Fruit fly (Drosophila melanogaster) whole organism, embryonic: ENCODE data around the gene LanB1.

Source experiments
- Atf3 ChIP-seq: fragments of 200-800 bp; sonication (Bioruptor generic); optimal IDR thresholded peaks from 3 replicates; lab custom pipeline; 2016; ENCODE audit warnings: missing biosample characterization, missing genetic modification characterization
- CG10147 ChIP-seq: fragments of 200-800 bp; sonication (Bioruptor generic); optimal IDR thresholded peaks from 2 replicates; lab custom pipeline; 2019; ENCODE audit warnings: missing biosample characterization, mild to moderate bottlenecking, missing genetic modification characterization, moderate library complexity
- CG10543 ChIP-seq: fragments of 200-800 bp; sonication (Bioruptor generic); optimal IDR thresholded peaks from 3 replicates; lab custom pipeline; 2017; ENCODE audit warnings: missing biosample characterization, mild to moderate bottlenecking, missing genetic modification characterization, moderate library complexity
- CG10979 ChIP-seq: fragments of 200-800 bp; sonication (Bioruptor generic); optimal IDR thresholded peaks from 2 replicates; lab custom pipeline; 2018; ENCODE audit warnings: missing biosample characterization, mild to moderate bottlenecking, missing genetic modification characterization, moderate library complexity
- CG12236 ChIP-seq: fragments of 200-800 bp; sonication (Bioruptor generic); optimal IDR thresholded peaks from 2 replicates; lab custom pipeline; 2016; ENCODE audit warnings: missing biosample characterization, missing genetic modification characterization
- CG12942 ChIP-seq: fragments of 200-800 bp; sonication (Bioruptor generic); optimal IDR thresholded peaks from 3 replicates; lab custom pipeline; 2016; ENCODE audit warnings: missing biosample characterization, missing genetic modification characterization
- CG1529 ChIP-seq: fragments of 200-800 bp; sonication (Bioruptor generic); optimal IDR thresholded peaks from 3 replicates; lab custom pipeline; 2018; ENCODE audit warnings: missing biosample characterization, missing genetic modification characterization
- CG15479 ChIP-seq: fragments of 200-800 bp; sonication (Bioruptor generic); optimal IDR thresholded peaks from 3 replicates; lab custom pipeline; 2019; ENCODE audit warnings: missing biosample characterization, mild to moderate bottlenecking, missing genetic modification characterization, moderate library complexity
- CG2199 ChIP-seq: fragments of 200-800 bp; sonication (Bioruptor generic); IDR thresholded peaks from 3 replicates; pipeline ENCODE4 v1.3.6; 2022; ENCODE audit warnings: missing biosample characterization, missing genetic modification characterization
- CG2889 ChIP-seq: fragments of 200-800 bp; sonication (Bioruptor generic); IDR thresholded peaks from 3 replicates; pipeline ENCODE4 v1.3.6; 2022; ENCODE audit warnings: missing biosample characterization, missing genetic modification characterization
- CG30431 ChIP-seq: fragments of 200-800 bp; sonication (Bioruptor generic); optimal IDR thresholded peaks from 2 replicates; lab custom pipeline; 2017; ENCODE audit warnings: missing biosample characterization, missing genetic modification characterization
- CG31441 ChIP-seq: fragments of 200-800 bp; sonication (Bioruptor generic); IDR thresholded peaks from 2 replicates; pipeline ENCODE4 v1.3.6; 2022; ENCODE audit warnings: missing biosample characterization, missing genetic modification characterization
- CG32767 ChIP-seq: fragments of 200-800 bp; sonication (Bioruptor generic); IDR thresholded peaks from 2 replicates; pipeline ENCODE4 v1.3.6; 2022; ENCODE audit warnings: missing biosample characterization, missing genetic modification characterization
- CG33213 ChIP-seq: fragments of 200-800 bp; sonication (Bioruptor generic); optimal IDR thresholded peaks from 3 replicates; lab custom pipeline; 2016; ENCODE audit warnings: missing biosample characterization, missing genetic modification characterization
- CG34376 ChIP-seq: fragments of 200-800 bp; sonication (Bioruptor generic); optimal IDR thresholded peaks from 2 replicates; lab custom pipeline; 2018; ENCODE audit warnings: missing biosample characterization, mild to moderate bottlenecking, missing genetic modification characterization
- CG3726 ChIP-seq: fragments of 200-800 bp; sonication (Bioruptor generic); IDR thresholded peaks from 3 replicates; pipeline ENCODE4, ENCODE4 v1.3.6; 2022; ENCODE audit warnings: missing biosample characterization, missing genetic modification characterization
- CG4328 ChIP-seq: fragments of 200-800 bp; sonication (Bioruptor generic); optimal IDR thresholded peaks from 3 replicates; lab custom pipeline; 2017; ENCODE audit warnings: missing biosample characterization, missing genetic modification reagents, missing genetic modification characterization
- CG6765 ChIP-seq: fragments of 200-800 bp; sonication (Bioruptor generic); optimal IDR thresholded peaks from 3 replicates; lab custom pipeline; 2017; ENCODE audit warnings: missing biosample characterization, mild to moderate bottlenecking, missing genetic modification characterization
- CG7745 ChIP-seq: fragments of 200-800 bp; sonication (Bioruptor generic); optimal IDR thresholded peaks from 2 replicates; lab custom pipeline; 2018; ENCODE audit warnings: missing biosample characterization, mild to moderate bottlenecking, missing genetic modification characterization, moderate library complexity
- CG7786 ChIP-seq: fragments of 200-800 bp; sonication (Bioruptor generic); optimal IDR thresholded peaks from 2 replicates; lab custom pipeline; 2016; ENCODE audit warnings: missing biosample characterization, missing genetic modification characterization
- CTCF ChIP-seq: fragments of 200-800 bp; sonication (Bioruptor generic); optimal IDR thresholded peaks from 2 replicates; lab custom pipeline; 2017; ENCODE audit warnings: missing biosample characterization, mild to moderate bottlenecking, missing genetic modification characterization, moderate library complexity
- CoRest ChIP-seq: fragments of 200-800 bp; sonication (Bioruptor generic); optimal IDR thresholded peaks from 3 replicates; lab custom pipeline; 2018; ENCODE audit warnings: missing biosample characterization, mild to moderate bottlenecking, missing genetic modification characterization, moderate library complexity
- Doc2 ChIP-seq: fragments of 200-800 bp; sonication (Bioruptor generic); IDR thresholded peaks from 2 replicates; pipeline ENCODE4 v1.3.6; 2022; ENCODE audit warnings: missing biosample characterization, missing genetic modification characterization
- Doc3 ChIP-seq: fragments of 200-800 bp; sonication (Bioruptor generic); IDR thresholded peaks from 3 replicates; pipeline ENCODE4 v1.3.6; 2022; ENCODE audit warnings: missing biosample characterization, missing genetic modification characterization; ENCODE audit not compliant: partially characterized antibody
- ERR ChIP-seq: fragments of 200-800 bp; sonication (Bioruptor generic); optimal IDR thresholded peaks from 2 replicates; lab custom pipeline; 2016; ENCODE audit warnings: missing biosample characterization, missing genetic modification characterization
- GATAe ChIP-seq: fragments of 200-800 bp; sonication (Bioruptor generic); conservative IDR thresholded peaks from 2 replicates; pipeline ENCODE4 v1.3.6; 2022; ENCODE audit warnings: missing biosample characterization, missing genetic modification characterization
- Lim3 ChIP-seq: fragments of 200-800 bp; sonication (Bioruptor generic); IDR thresholded peaks from 2 replicates; pipeline ENCODE4 v1.3.6; 2022; ENCODE audit warnings: missing biosample characterization, missing genetic modification characterization
- NC2α ChIP-seq: fragments of 200-800 bp; sonication (Bioruptor generic); optimal IDR thresholded peaks from 2 replicates; lab custom pipeline; 2016; ENCODE audit warnings: missing biosample characterization, missing genetic modification characterization
- Nf-YB ChIP-seq: fragments of 200-800 bp; sonication (Bioruptor generic); optimal IDR thresholded peaks from 3 replicates; lab custom pipeline; 2019; ENCODE audit warnings: missing biosample characterization, mild to moderate bottlenecking, missing genetic modification characterization, moderate library complexity
- Side ChIP-seq: fragments of 200-800 bp; sonication (Bioruptor generic); optimal IDR thresholded peaks from 2 replicates; lab custom pipeline; 2016; ENCODE audit warnings: missing biosample characterization, missing genetic modification characterization
- Sin3A ChIP-seq: fragments of >200 bp; optimal IDR thresholded peaks from 2 replicates; lab custom pipeline; 2018
- Six4 ChIP-seq: fragments of 200-800 bp; sonication (Bioruptor generic); optimal IDR thresholded peaks from 2 replicates; lab custom pipeline; 2016; ENCODE audit warnings: missing biosample characterization, missing genetic modification characterization
- Sry-δ ChIP-seq: fragments of 200-800 bp; sonication (Bioruptor generic); optimal IDR thresholded peaks from 2 replicates; lab custom pipeline; 2016; ENCODE audit warnings: missing biosample characterization, missing genetic modification characterization
- Vsx1 ChIP-seq: fragments of 200-800 bp; sonication (Bioruptor generic); optimal IDR thresholded peaks from 2 replicates; lab custom pipeline; 2017; ENCODE audit warnings: missing biosample characterization, mild to moderate bottlenecking, missing genetic modification characterization, missing genetic modification reagents
- ab ChIP-seq: fragments of 200-800 bp; sonication (Bioruptor generic); optimal IDR thresholded peaks from 2 replicates; lab custom pipeline; 2016; ENCODE audit warnings: missing biosample characterization, missing genetic modification characterization
- chif ChIP-seq, 2 experiments: fragments of 200-800 bp; sonication (Bioruptor generic); optimal IDR thresholded peaks; 3 replicates each; lab custom pipeline; 2016; ENCODE audit warnings: missing biosample characterization in 2 of 2, missing genetic modification characterization in 2 of 2
- crol ChIP-seq: fragments of 200-800 bp; sonication (Bioruptor generic); IDR thresholded peaks from 2 replicates; pipeline ENCODE4 v1.3.6; 2022; ENCODE audit warnings: missing biosample characterization, missing genetic modification characterization
- dimm ChIP-seq: fragments of 200-800 bp; sonication (Bioruptor generic); IDR thresholded peaks from 2 replicates; pipeline ENCODE4 v1.3.6; 2022; ENCODE audit warnings: missing biosample characterization, missing genetic modification characterization
- gfzf ChIP-seq: fragments of 200-800 bp; sonication (Bioruptor generic); optimal IDR thresholded peaks from 2 replicates; lab custom pipeline; 2016; ENCODE audit warnings: missing biosample characterization, mild to moderate bottlenecking, missing genetic modification characterization, moderate library complexity
- hbn ChIP-seq: fragments of 200-800 bp; sonication (Bioruptor generic); IDR thresholded peaks from 2 replicates; pipeline ENCODE4 v1.3.6; 2022; ENCODE audit warnings: missing biosample characterization, missing genetic modification characterization; ENCODE audit not compliant: partially characterized antibody
- klu ChIP-seq: fragments of 200-800 bp; sonication (Bioruptor generic); IDR thresholded peaks from 2 replicates; pipeline ENCODE4 v1.3.6; 2022; ENCODE audit warnings: missing biosample characterization, missing genetic modification characterization
- lab ChIP-seq: fragments of 200-800 bp; sonication (Bioruptor generic); optimal IDR thresholded peaks from 3 replicates; lab custom pipeline; 2017; ENCODE audit warnings: missing biosample characterization, missing genetic modification characterization, mild to moderate bottlenecking, moderate library complexity, missing genetic modification reagents
- lola ChIP-seq, 3 experiments: fragments of >200 bp in 2 of 3; fragments of 200-800 bp in 1 of 3; sonication (Bioruptor generic) in 1 of 3; optimal IDR thresholded peaks; 2 replicates each; lab custom pipeline; 2017 to 2019; ENCODE audit warnings: missing biosample characterization in 3 of 3, missing genetic modification characterization in 3 of 3, mild to moderate bottlenecking in 1 of 3, moderate library complexity in 1 of 3
- nerfin-2 ChIP-seq: fragments of 200-800 bp; sonication (Bioruptor generic); IDR thresholded peaks from 2 replicates; pipeline ENCODE4 v1.3.6; 2022; ENCODE audit warnings: missing biosample characterization, missing genetic modification characterization; ENCODE audit not compliant: partially characterized antibody
- otp ChIP-seq: fragments of 200-800 bp; sonication (Bioruptor generic); IDR thresholded peaks from 3 replicates; pipeline ENCODE4, ENCODE4 v1.3.6; 2022; ENCODE audit warnings: missing biosample characterization, missing genetic modification characterization
- pnt ChIP-seq: fragments of 200-800 bp; sonication (Bioruptor generic); optimal IDR thresholded peaks from 3 replicates; lab custom pipeline; 2016; ENCODE audit warnings: missing biosample characterization, missing genetic modification characterization
- prd ChIP-seq, 3 experiments: fragments of >200 bp in 2 of 3; fragments of 200-800 bp in 1 of 3; sonication (Bioruptor generic) in 1 of 3; optimal IDR thresholded peaks in 2 of 3; IDR thresholded peaks in 1 of 3; 2 replicates in 2 of 3; 3 replicates in 1 of 3; pipeline versions ENCODE4 v1.3.6 to Lab custom; 2017 to 2022; ENCODE audit warnings: missing biosample characterization in 1 of 3, missing genetic modification characterization in 1 of 3
- run ChIP-seq: fragments of 200-800 bp; sonication (Bioruptor generic); optimal IDR thresholded peaks from 3 replicates; lab custom pipeline; 2018; ENCODE audit warnings: missing biosample characterization, mild to moderate bottlenecking, missing genetic modification characterization
- sens ChIP-seq: fragments of 200-800 bp; sonication (Bioruptor generic); peaks from one replicate; lab custom pipeline; 2016; ENCODE audit warnings: missing biosample characterization, missing genetic modification characterization
- slp2 ChIP-seq: fragments of 200-800 bp; sonication (Bioruptor generic); optimal IDR thresholded peaks from 2 replicates; lab custom pipeline; 2016; ENCODE audit warnings: missing biosample characterization, missing genetic modification characterization
- tin ChIP-seq: fragments of 200-800 bp; sonication (Bioruptor generic); optimal IDR thresholded peaks from 3 replicates; lab custom pipeline; 2016; ENCODE audit warnings: missing biosample characterization, missing genetic modification characterization
- trh ChIP-seq: fragments of 200-800 bp; sonication (Bioruptor generic); optimal IDR thresholded peaks from 2 replicates; lab custom pipeline; 2016; ENCODE audit warnings: missing biosample characterization, missing genetic modification characterization

The LanB1 gene

DNA sequence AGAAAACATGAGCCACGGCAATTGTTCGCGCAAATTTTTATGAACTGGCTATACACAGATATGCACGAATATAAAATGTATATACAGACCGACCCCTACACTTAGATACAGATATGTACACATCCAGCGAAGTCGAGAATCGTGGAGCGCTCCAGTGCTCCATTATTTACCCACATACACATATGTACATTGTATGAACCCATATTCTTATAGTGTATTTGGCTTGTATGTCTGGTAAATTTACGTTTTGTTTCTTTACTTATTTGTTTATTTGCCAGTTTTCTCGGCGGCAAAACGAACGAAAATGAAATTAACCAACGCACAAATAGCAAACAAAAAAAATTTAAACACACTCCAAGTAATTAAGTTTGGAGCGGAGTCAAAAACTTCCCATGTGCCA, 2.1 kb downstream of the LanB1 start (continued):
- peak; percentile 42 for TF ChIP-seq NC2α (GFP tag; lab: Kevin White, UChicago)
- no peak for TF ChIP-seq ERR
- no peak for TF ChIP-seq CG7786
- no peak for TF ChIP-seq nerfin-2 (GFP tag; lab: Robert Waterston, UW)
- peak; percentile 64 for TF ChIP-seq CG10147 (GFP tag; lab: Kevin White, UChicago)
- no peak; the same call in 2 of the 3 replicates for TF ChIP-seq CG3726 (GFP tag; lab: Robert Waterston, UW)
- no peak for TF ChIP-seq Doc2
- TF ChIP-seq otp (GFP tag; lab: Robert Waterston, UW), result peak; percentile 51; the same call in 1 of the 3 replicates
- TF ChIP-seq CG7745 (tag; lab: Kevin White, UChicago), result peak; percentile 99
- TF ChIP-seq Doc3, result no peak
- no peak for TF ChIP-seq ab (GFP tag; lab: Kevin White, UChicago)
- no peak for TF ChIP-seq Atf3
- no peak for TF ChIP-seq pnt (GFP tag; lab: Kevin White, UChicago)
- TF ChIP-seq CG2889, result no peak
- no peak for TF ChIP-seq dimm
- no peak for TF ChIP-seq GATAe
- TF ChIP-seq crol (GFP tag; lab: Robert Waterston, UW), result no peak
- no peak for TF ChIP-seq trh
- no peak for TF ChIP-seq CG2199
- no peak for TF ChIP-seq CG12942 (GFP tag; lab: Kevin White, UChicago)
- no peak for TF ChIP-seq klu (GFP tag; lab: Robert Waterston, UW)
- no peak for TF ChIP-seq CG30431 (GFP tag; lab: Kevin White, UChicago)
- no peak for TF ChIP-seq prd (optimal IDR thresholded peaks at IDR 0.05; lab: Kevin White, UChicago)
- TF ChIP-seq prd (GFP tag; IDR thresholded peaks at IDR 0.05; lab: Robert Waterston, UW), result peak; percentile 29; the same call in 1 of the 3 replicates
- no peak for TF ChIP-seq slp2 (GFP tag; lab: Kevin White, UChicago)
- TF ChIP-seq sens, result peak; percentile 77
- peak; percentile 46; the same call in 1 of the 2 replicates for TF ChIP-seq CG32767
- no peak for TF ChIP-seq Sin3A (lab: Kevin White, UChicago)
- peak; percentile 69 for TF ChIP-seq CG33213
- TF ChIP-seq Vsx1, result peak; percentile 7
- TF ChIP-seq CG1529 (GFP tag; lab: Kevin White, UChicago), result no peak
- TF ChIP-seq CoRest (tag; lab: Kevin White, UChicago), result peak; percentile 1
- peak; percentile 62 for TF ChIP-seq Side (GFP tag; lab: Kevin White, UChicago)
- TF ChIP-seq CTCF (GFP tag; lab: Kevin White, UChicago), result no peak
- TF ChIP-seq CG31441 (GFP tag; lab: Robert Waterston, UW), result no peak
- no peak for TF ChIP-seq chif (GFP tag; optimal IDR thresholded peaks at IDR 0.05; lab: Kevin White, UChicago)
- no peak for TF ChIP-seq CG10979 (tag; lab: Kevin White, UChicago)
- no peak for TF ChIP-seq Nf-YB (GFP tag; lab: Kevin White, UChicago)
- TF ChIP-seq CG12236 (GFP tag; lab: Kevin White, UChicago), result no peak
- peak; percentile 86 for TF ChIP-seq CG10543 (GFP tag; lab: Kevin White, UChicago)
- no peak for TF ChIP-seq hbn (GFP tag; lab: Robert Waterston, UW)
- TF ChIP-seq CG6765 (GFP tag; lab: Kevin White, UChicago), result peak; percentile 73
- TF ChIP-seq Lim3 (GFP tag; lab: Robert Waterston, UW), result no peak
- peak; percentile 85 for TF ChIP-seq CG4328 (GFP tag; lab: Kevin White, UChicago)
- TF ChIP-seq lola (GFP tag; optimal IDR thresholded peaks at IDR 0.05; lab: Kevin White, UChicago), result no peak
- TF ChIP-seq Sry-δ (GFP tag; lab: Kevin White, UChicago), result peak; percentile 1
- no peak for TF ChIP-seq Six4 (GFP tag; lab: Kevin White, UChicago)
- no peak for TF ChIP-seq run (tag; lab: Kevin White, UChicago)
- TF ChIP-seq gfzf, result no peak
- TF ChIP-seq CG15479 (GFP tag; lab: Kevin White, UChicago), result no peak
- TF ChIP-seq lab, result peak; percentile 90
- no peak for TF ChIP-seq tin (GFP tag; lab: Kevin White, UChicago)
- peak; percentile 52 for TF ChIP-seq CG34376
